Fruit fly (Drosophila melanogaster): ENCODE measurements around the gene CG14073.

dm6 chr3L:18820638-18821382, at the start of gene CG14073, which contains the start of gene HipHop:
- TF ChIP-seq psq (optimal IDR thresholded peaks at IDR 0.05) (no peak), pan (optimal IDR thresholded peaks at IDR 0.05) (no peak), usp (GFP tag; optimal IDR thresholded peaks at IDR 0.05) (no peak), CG8478 (optimal IDR thresholded peaks at IDR 0.05) (no peak), Dll (optimal IDR thresholded peaks at IDR 0.05) (no peak)

All from whole organism.